Fruit fly (Drosophila melanogaster) whole organism, embryonic: ENCODE data around the gene fig.

Experiments used
- ATbp ChIP-seq: fragments of 200-800 bp; sonication (Bioruptor generic); optimal IDR thresholded peaks from 2 replicates; lab custom pipeline; 2017; ENCODE audit warnings: missing biosample characterization, mild to moderate bottlenecking, missing genetic modification characterization, missing genetic modification reagents
- Atf6 ChIP-seq: fragments of 200-800 bp; sonication (Bioruptor generic); IDR thresholded peaks from 2 replicates; pipeline ENCODE4 v1.3.6; 2022; ENCODE audit warnings: missing biosample characterization, missing genetic modification characterization
- CG10147 ChIP-seq: fragments of 200-800 bp; sonication (Bioruptor generic); optimal IDR thresholded peaks from 2 replicates; lab custom pipeline; 2019; ENCODE audit warnings: missing biosample characterization, mild to moderate bottlenecking, missing genetic modification characterization, moderate library complexity
- CG10462 ChIP-seq: fragments of 200-800 bp; sonication (Bioruptor generic); optimal IDR thresholded peaks from 2 replicates; lab custom pipeline; 2016; ENCODE audit warnings: missing biosample characterization, missing genetic modification characterization
- CG12769 ChIP-seq: fragments of 200-800 bp; sonication (Bioruptor generic); optimal IDR thresholded peaks from 2 replicates; lab custom pipeline; 2019; ENCODE audit warnings: missing biosample characterization, mild to moderate bottlenecking, missing genetic modification characterization, moderate library complexity
- CG13287 ChIP-seq: fragments of 200-800 bp; sonication (Bioruptor generic); IDR thresholded peaks from 2 replicates; pipeline ENCODE4 v1.3.6; 2022; ENCODE audit warnings: missing biosample characterization, missing genetic modification characterization; ENCODE audit not compliant: partially characterized antibody
- CG14050 ChIP-seq: fragments of 200-800 bp; sonication (Bioruptor generic); IDR thresholded peaks from 3 replicates; pipeline ENCODE4 v1.3.6; 2022; ENCODE audit warnings: missing biosample characterization, missing genetic modification characterization
- CG14710 ChIP-seq: fragments of 200-800 bp; sonication (Bioruptor generic); optimal IDR thresholded peaks from 3 replicates; lab custom pipeline; 2019; ENCODE audit warnings: missing biosample characterization, mild to moderate bottlenecking, missing genetic modification characterization, moderate library complexity
- CG15479 ChIP-seq: fragments of 200-800 bp; sonication (Bioruptor generic); optimal IDR thresholded peaks from 3 replicates; lab custom pipeline; 2019; ENCODE audit warnings: missing biosample characterization, mild to moderate bottlenecking, missing genetic modification characterization, moderate library complexity
- CG16779 ChIP-seq: fragments of 200-800 bp; sonication (Bioruptor generic); IDR thresholded peaks from 2 replicates; pipeline ENCODE4 v1.3.6; 2022; ENCODE audit warnings: missing biosample characterization, missing genetic modification characterization
- CG16815 ChIP-seq: fragments of 200-800 bp; sonication (Bioruptor generic); optimal IDR thresholded peaks from 3 replicates; lab custom pipeline; 2017; ENCODE audit warnings: missing biosample characterization, mild to moderate bottlenecking, missing genetic modification characterization
- CG17328 ChIP-seq: fragments of 200-800 bp; sonication (Bioruptor generic); IDR thresholded peaks from 2 replicates; pipeline ENCODE4 v1.3.6; 2022; ENCODE audit warnings: missing biosample characterization, missing genetic modification characterization
- CG18599 ChIP-seq: fragments of 200-800 bp; sonication (Bioruptor generic); optimal IDR thresholded peaks from 3 replicates; lab custom pipeline; 2017; ENCODE audit warnings: missing biosample characterization, missing genetic modification characterization, mild to moderate bottlenecking, moderate library complexity, missing genetic modification reagents
- CG2199 ChIP-seq: fragments of 200-800 bp; sonication (Bioruptor generic); IDR thresholded peaks from 3 replicates; pipeline ENCODE4 v1.3.6; 2022; ENCODE audit warnings: missing biosample characterization, missing genetic modification characterization
- CG2889 ChIP-seq: fragments of 200-800 bp; sonication (Bioruptor generic); IDR thresholded peaks from 3 replicates; pipeline ENCODE4 v1.3.6; 2022; ENCODE audit warnings: missing biosample characterization, missing genetic modification characterization
- CG30403 ChIP-seq: fragments of 200-800 bp; sonication (Bioruptor generic); optimal IDR thresholded peaks from 3 replicates; lab custom pipeline; 2016; ENCODE audit warnings: missing biosample characterization, missing genetic modification characterization
- CG34376 ChIP-seq: fragments of 200-800 bp; sonication (Bioruptor generic); optimal IDR thresholded peaks from 2 replicates; lab custom pipeline; 2018; ENCODE audit warnings: missing biosample characterization, mild to moderate bottlenecking, missing genetic modification characterization
- CG34422 ChIP-seq: fragments of 200-800 bp; sonication (Bioruptor generic); IDR thresholded peaks from 3 replicates; pipeline ENCODE4 v1.3.6; 2022; ENCODE audit warnings: missing biosample characterization, missing genetic modification characterization
- CG3847 ChIP-seq: fragments of 200-800 bp; sonication (Bioruptor generic); IDR thresholded peaks from 2 replicates; pipeline ENCODE4 v1.3.6; 2022; ENCODE audit warnings: missing biosample characterization, missing genetic modification characterization
- CG4820 ChIP-seq: fragments of 200-800 bp; sonication (Bioruptor generic); optimal IDR thresholded peaks from 3 replicates; lab custom pipeline; 2016; ENCODE audit warnings: missing biosample characterization, missing genetic modification characterization
- CG5180 ChIP-seq: fragments of 200-800 bp; sonication (Bioruptor generic); optimal IDR thresholded peaks from 3 replicates; lab custom pipeline; 2017; ENCODE audit warnings: missing biosample characterization, missing genetic modification characterization, mild to moderate bottlenecking, moderate library complexity, missing genetic modification reagents
- CG6254 ChIP-seq: fragments of 200-800 bp; sonication (Bioruptor generic); optimal IDR thresholded peaks from 3 replicates; lab custom pipeline; 2017; ENCODE audit warnings: mild to moderate bottlenecking, missing biosample characterization, missing genetic modification reagents, missing genetic modification characterization
- CG7928 ChIP-seq: fragments of 200-800 bp; sonication (Bioruptor generic); optimal IDR thresholded peaks from 2 replicates; lab custom pipeline; 2017; ENCODE audit warnings: missing biosample characterization, mild to moderate bottlenecking, missing genetic modification characterization
- CG7987 ChIP-seq: fragments of 200-800 bp; sonication (Bioruptor generic); optimal IDR thresholded peaks from 2 replicates; lab custom pipeline; 2018; ENCODE audit warnings: missing biosample characterization, mild to moderate bottlenecking, missing genetic modification characterization, moderate library complexity
- CG8478 ChIP-seq: fragments of >200 bp; optimal IDR thresholded peaks from 2 replicates; lab custom pipeline; 2018
- CrebB ChIP-seq: fragments of 200-800 bp; sonication (Bioruptor generic); optimal IDR thresholded peaks from 3 replicates; lab custom pipeline; 2018; ENCODE audit warnings: missing biosample characterization, mild to moderate bottlenecking, missing genetic modification characterization
- D19A ChIP-seq: fragments of 200-800 bp; optimal IDR thresholded peaks from 3 replicates; lab custom pipeline; 2019; ENCODE audit warnings: missing biosample characterization, mild to moderate bottlenecking, missing genetic modification characterization, moderate library complexity
- Dad ChIP-seq: fragments of 200-800 bp; sonication (Bioruptor generic); optimal IDR thresholded peaks from 3 replicates; lab custom pipeline; 2016; ENCODE audit warnings: missing biosample characterization, missing genetic modification characterization
- Deaf1 ChIP-seq: fragments of 200-800 bp; optimal IDR thresholded peaks from 3 replicates; lab custom pipeline; 2019; ENCODE audit warnings: missing biosample characterization, mild to moderate bottlenecking, missing genetic modification characterization, moderate library complexity
- E2f2 ChIP-seq: fragments of 200-800 bp; sonication (Bioruptor generic); IDR thresholded peaks from 2 replicates; pipeline ENCODE4 v1.3.6; 2022; ENCODE audit warnings: missing biosample characterization, missing genetic modification characterization
- Ets65A ChIP-seq: fragments of 200-800 bp; sonication (Bioruptor generic); peaks from one replicate; lab custom pipeline; 2016; ENCODE audit warnings: missing biosample characterization, missing genetic modification characterization
- Hr39 ChIP-seq: fragments of >200 bp; optimal IDR thresholded peaks from 2 replicates; lab custom pipeline; 2017
- Lhr ChIP-seq: fragments of 200-800 bp; sonication (Bioruptor generic); optimal IDR thresholded peaks from 3 replicates; lab custom pipeline; 2017; ENCODE audit warnings: mild to moderate bottlenecking, missing biosample characterization, missing genetic modification reagents, missing genetic modification characterization
- Rx ChIP-seq: fragments of 200-800 bp; sonication (Bioruptor generic); IDR thresholded peaks from 2 replicates; pipeline ENCODE4 v1.3.6; 2022; ENCODE audit warnings: missing biosample characterization, missing genetic modification characterization
- Tbp ChIP-seq: fragments of >200 bp; optimal IDR thresholded peaks from 2 replicates; lab custom pipeline; 2018; ENCODE audit warnings: missing biosample characterization, missing genetic modification characterization
- al ChIP-seq: fragments of 200-800 bp; sonication (Bioruptor generic); IDR thresholded peaks from 2 replicates; pipeline ENCODE4 v1.3.6; 2022; ENCODE audit warnings: missing biosample characterization, missing genetic modification characterization
- bcd ChIP-seq: fragments of 200-800 bp; sonication (Bioruptor generic); optimal IDR thresholded peaks from 2 replicates; lab custom pipeline; 2017; ENCODE audit warnings: missing biosample characterization, mild to moderate bottlenecking, missing genetic modification characterization
- cg ChIP-seq: fragments of 200-800 bp; sonication (Bioruptor generic); optimal IDR thresholded peaks from 3 replicates; lab custom pipeline; 2019; ENCODE audit warnings: missing biosample characterization, mild to moderate bottlenecking, missing genetic modification characterization, moderate library complexity
- ci ChIP-seq: fragments of 200-800 bp; sonication (Bioruptor generic); IDR thresholded peaks from 3 replicates; pipeline ENCODE4 v1.3.6; 2022; ENCODE audit warnings: missing biosample characterization, missing genetic modification characterization
- gce ChIP-seq: fragments of 200-800 bp; sonication (Bioruptor generic); IDR thresholded peaks from 3 replicates; pipeline ENCODE4 v1.3.6; 2022; ENCODE audit warnings: missing biosample characterization, missing genetic modification characterization
- knrl ChIP-seq: fragments of 200-800 bp; sonication (Bioruptor generic); IDR thresholded peaks from 3 replicates; pipeline ENCODE4 v1.3.6; 2022; ENCODE audit warnings: missing biosample characterization, missing genetic modification characterization; ENCODE audit not compliant: partially characterized antibody
- lilli ChIP-seq: fragments of 200-800 bp; sonication (Bioruptor generic); optimal IDR thresholded peaks from 3 replicates; lab custom pipeline; 2016; ENCODE audit warnings: missing biosample characterization, missing genetic modification characterization
- nerfin-2 ChIP-seq: fragments of 200-800 bp; sonication (Bioruptor generic); IDR thresholded peaks from 2 replicates; pipeline ENCODE4 v1.3.6; 2022; ENCODE audit warnings: missing biosample characterization, missing genetic modification characterization; ENCODE audit not compliant: partially characterized antibody
- nom ChIP-seq: fragments of 200-800 bp; sonication (Bioruptor generic); optimal IDR thresholded peaks from 2 replicates; lab custom pipeline; 2017; ENCODE audit warnings: missing biosample characterization, missing genetic modification characterization, mild to moderate bottlenecking, moderate library complexity, missing genetic modification reagents
- p53 ChIP-seq: fragments of 200-800 bp; sonication (Bioruptor generic); optimal IDR thresholded peaks from 2 replicates; lab custom pipeline; 2016; ENCODE audit warnings: missing biosample characterization, missing genetic modification characterization
- pan ChIP-seq, 4 experiments: fragments of >200 bp in 3 of 4; fragments of 200-800 bp in 1 of 4; sonication (Bioruptor generic) in 1 of 4; optimal IDR thresholded peaks in 3 of 4; IDR thresholded peaks in 1 of 4; 2 replicates each; pipeline versions ENCODE4 v1.3.6 to Lab custom; 2017 to 2022; ENCODE audit warnings: missing biosample characterization in 2 of 4, missing genetic modification characterization in 2 of 4, mixed read lengths in 1 of 4
- phol ChIP-seq: fragments of 200-800 bp; sonication (Bioruptor generic); optimal IDR thresholded peaks from 3 replicates; lab custom pipeline; 2018; ENCODE audit warnings: missing biosample characterization, mild to moderate bottlenecking, missing genetic modification characterization, moderate library complexity
- sr ChIP-seq: fragments of 200-800 bp; sonication (Bioruptor generic); IDR thresholded peaks from 3 replicates; pipeline ENCODE4 v1.3.6; 2022; ENCODE audit warnings: missing biosample characterization, missing genetic modification characterization
- ssp ChIP-seq: fragments of 200-800 bp; sonication (Bioruptor generic); IDR thresholded peaks from 2 replicates; pipeline ENCODE4 v1.3.6; 2022; ENCODE audit warnings: missing biosample characterization, missing genetic modification characterization
- vfl ChIP-seq: fragments of 200-800 bp; sonication (Bioruptor generic); optimal IDR thresholded peaks from 2 replicates; lab custom pipeline; 2016; ENCODE audit warnings: missing biosample characterization, missing genetic modification characterization

fig gene

DNA sequence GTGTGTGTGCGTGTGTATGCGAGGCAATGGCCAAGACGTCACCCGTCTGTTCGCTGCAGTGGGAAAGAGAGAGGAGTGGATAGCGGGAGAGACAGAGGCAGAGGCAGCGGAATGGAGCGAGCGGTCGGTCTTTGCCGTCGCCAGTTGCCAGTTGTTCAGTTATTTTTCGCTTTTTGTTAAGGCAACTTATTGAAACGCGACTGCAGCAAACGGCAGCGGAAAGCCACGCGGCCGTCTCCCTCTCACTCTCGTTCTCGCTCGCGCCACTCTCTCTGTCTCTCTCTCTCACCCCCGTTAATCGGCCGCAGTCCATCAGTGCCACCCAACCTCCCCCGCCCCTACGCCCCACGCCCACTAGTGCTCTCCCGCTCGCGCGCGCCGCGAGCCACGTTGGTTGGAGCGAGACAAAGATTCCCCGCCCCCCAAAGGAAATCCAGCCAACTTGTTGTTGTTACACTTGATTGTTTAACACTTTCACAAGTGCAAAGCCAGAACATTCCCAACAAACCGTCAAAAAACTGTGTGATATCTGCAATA, 7.4 kb downstream of the fig start (continued):
- TF ChIP-seq Lhr (no peak), Tbp (GFP tag; lab: Kevin White, UChicago) (no peak), CG7987 (GFP tag; lab: Kevin White, UChicago) (no peak), ci (GFP tag; lab: Robert Waterston, UW) (peak; percentile 80; the same call in 2 of the 3 replicates), bcd (GFP tag; lab: Kevin White, UChicago) (no peak), al (0 out of 2 replicates have a peak, but pooled peaks have one; percentile 19), CG2889 (no peak), nom (peak; percentile 75), Deaf1 (tag; lab: Kevin White, UChicago) (peak; percentile 63), Rx (0 out of 2 replicates have a peak, but pooled peaks have one; percentile 9), CG6254 (GFP tag; lab: Kevin White, UChicago) (peak; percentile 23), Atf6 (GFP tag; lab: Robert Waterston, UW) (peak; percentile 69), CG7928 (no peak), sr (GFP tag; lab: Robert Waterston, UW) (peak; percentile 82), E2f2 (GFP tag; lab: Robert Waterston, UW) (0 out of 2 replicates have a peak, but pooled peaks have one; percentile 20), CG18599 (GFP tag; lab: Kevin White, UChicago) (peak; percentile 69), pan (optimal IDR thresholded peaks at IDR 0.05; lab: Kevin White, UChicago) (no peak), pan (GFP tag; optimal IDR thresholded peaks at IDR 0.05 in 1 of 2, IDR thresholded peaks at IDR 0.05 in 1 of 2) (peak in 1 of 2 experiments; percentile 45), D19A (tag; lab: Kevin White, UChicago) (peak; percentile 19), CG8478 (lab: Kevin White, UChicago) (peak; percentile 96), CG30403 (GFP tag; lab: Kevin White, UChicago) (no peak), lilli (GFP tag; lab: Kevin White, UChicago) (no peak), vfl (GFP tag; lab: Kevin White, UChicago) (no peak), CG12769 (peak; percentile 90), CG2199 (GFP tag; lab: Robert Waterston, UW) (peak; percentile 84; the same call in 2 of the 3 replicates), CG4820 (GFP tag; lab: Kevin White, UChicago) (no peak), CG14050 (GFP tag; lab: Robert Waterston, UW) (no peak), nerfin-2 (GFP tag; lab: Robert Waterston, UW) (peak; percentile 41; the same call in 1 of the 2 replicates), CG16779 (GFP tag; lab: Robert Waterston, UW) (0 out of 2 replicates have a peak, but pooled peaks have one; percentile 61), CG34376 (GFP tag; lab: Kevin White, UChicago) (peak; percentile 66), ATbp (GFP tag; lab: Kevin White, UChicago) (peak; percentile 10), CG13287 (GFP tag; lab: Robert Waterston, UW) (peak; percentile 61; the same call in 1 of the 2 replicates), knrl (GFP tag; lab: Robert Waterston, UW) (peak; percentile 35; the same call in 1 of the 3 replicates), CG10147 (GFP tag; lab: Kevin White, UChicago) (no peak), phol (tag; lab: Kevin White, UChicago) (no peak), Ets65A (no peak), CrebB (tag; lab: Kevin White, UChicago) (peak; percentile 40), CG16815 (GFP tag; lab: Kevin White, UChicago) (no peak), CG17328 (peak; percentile 41; the same call in 1 of the 2 replicates), CG15479 (GFP tag; lab: Kevin White, UChicago) (no peak), CG10462 (GFP tag; lab: Kevin White, UChicago) (no peak), ssp (no peak), CG14710 (tag; lab: Kevin White, UChicago) (no peak), gce (peak; percentile 37; the same call in 1 of the 3 replicates), p53 (GFP tag; lab: Kevin White, UChicago) (no peak), cg (GFP tag; lab: Kevin White, UChicago) (peak; percentile 93), Dad (no peak), CG5180 (peak; percentile 30), Hr39 (lab: Kevin White, UChicago) (no peak), CG3847 (GFP tag; lab: Robert Waterston, UW) (no peak), CG34422 (GFP tag; lab: Robert Waterston, UW) (peak; percentile 83)
